Worm (Caenorhabditis elegans): Measurements from ENCODE around the gene C50B8.5.

C50B8.5 gene

ce11 chrV:13580696-13581095, at the start of gene C50B8.5:
Gene C50B8.5 (plus strand): TSS chrV:13580968.
- no peak for TF ChIP-seq tab-1 (GFP tag; IDR thresholded peaks at IDR 0.05)
- no peak for TF ChIP-seq klf-2 (GFP tag; conservative IDR thresholded peaks at IDR 0.05)
- no peak for TF ChIP-seq cog-1 (tag; optimal IDR thresholded peaks at IDR 0.05)
- TF ChIP-seq ztf-23 (GFP tag; IDR thresholded peaks at IDR 0.05), result no peak
- TF ChIP-seq med-1 (GFP tag; optimal IDR thresholded peaks at IDR 0.05; ENCODE audit: insufficient read depth), result no peak
- TF ChIP-seq flt-1 (GFP tag; IDR thresholded peaks at IDR 0.05), result no peak
- no peak for TF ChIP-seq ztf-29 (GFP tag; IDR thresholded peaks at IDR 0.05)
- no peak for TF ChIP-seq T22C8.4 (GFP tag; IDR thresholded peaks at IDR 0.05)
- no peak for TF ChIP-seq ref-1 (GFP tag; conservative IDR thresholded peaks at IDR 0.05)

- TF ChIP-seq tab-1 (GFP tag; IDR thresholded peaks at IDR 0.05) (no peak), T22C8.4 (GFP tag; IDR thresholded peaks at IDR 0.05) (no peak), cog-1 (tag; optimal IDR thresholded peaks at IDR 0.05) (no peak), ref-1 (GFP tag; conservative IDR thresholded peaks at IDR 0.05) (no peak), med-1 (GFP tag; optimal IDR thresholded peaks at IDR 0.05; ENCODE audit: insufficient read depth) (no peak), flt-1 (GFP tag; IDR thresholded peaks at IDR 0.05) (no peak), ztf-29 (GFP tag; IDR thresholded peaks at IDR 0.05) (no peak), klf-2 (GFP tag; conservative IDR thresholded peaks at IDR 0.05) (no peak), ztf-23 (GFP tag; IDR thresholded peaks at IDR 0.05) (no peak)
These were observed 48.3 kb upstream of the C50B8.5 start for ce11 chrV:13532469-13532868.

ce11 chrV:13536058-13536579, 44.6 kb upstream of the C50B8.5 start, which contains the start of gene frpr-5:
Gene frpr-5 (minus strand): TSS chrV:13536108.
- TF ChIP-seq tab-1 (GFP tag; IDR thresholded peaks at IDR 0.05), result no peak
- no peak for TF ChIP-seq ref-1 (GFP tag; conservative IDR thresholded peaks at IDR 0.05)
- no peak for TF ChIP-seq T22C8.4 (GFP tag; IDR thresholded peaks at IDR 0.05)
- TF ChIP-seq ztf-29 (GFP tag; IDR thresholded peaks at IDR 0.05), result no peak
- TF ChIP-seq cog-1 (tag; optimal IDR thresholded peaks at IDR 0.05), result no peak
- no peak for TF ChIP-seq klf-2 (GFP tag; conservative IDR thresholded peaks at IDR 0.05)
- no peak for TF ChIP-seq flt-1 (GFP tag; IDR thresholded peaks at IDR 0.05)
- TF ChIP-seq med-1 (GFP tag; optimal IDR thresholded peaks at IDR 0.05; ENCODE audit: insufficient read depth), result no peak

ce11 chrV:13551601-13552000, 29.2 kb upstream of the C50B8.5 start, which contains the start of the genes C56A3.4 and C56A3.5:
Gene C56A3.4 (minus strand): TSS chrV:13551754.
Gene C56A3.5 (plus strand): TSS chrV:13551967.
- TF ChIP-seq tab-1 (GFP tag; IDR thresholded peaks at IDR 0.05), result no peak
- TF ChIP-seq cog-1 (tag; optimal IDR thresholded peaks at IDR 0.05), result no peak
- TF ChIP-seq ztf-23 (GFP tag; IDR thresholded peaks at IDR 0.05), result no peak
- no peak for TF ChIP-seq T22C8.4 (GFP tag; IDR thresholded peaks at IDR 0.05)
- TF ChIP-seq klf-2 (GFP tag; conservative IDR thresholded peaks at IDR 0.05), result no peak
- no peak for TF ChIP-seq ztf-29 (GFP tag; IDR thresholded peaks at IDR 0.05)
- no peak for TF ChIP-seq flt-1 (GFP tag; IDR thresholded peaks at IDR 0.05)
- no peak for TF ChIP-seq ref-1 (GFP tag; conservative IDR thresholded peaks at IDR 0.05)
- no peak for TF ChIP-seq med-1 (GFP tag; optimal IDR thresholded peaks at IDR 0.05; ENCODE audit: insufficient read depth)

- TF ChIP-seq flt-1 (GFP tag; IDR thresholded peaks at IDR 0.05) (no peak), med-1 (GFP tag; optimal IDR thresholded peaks at IDR 0.05; ENCODE audit: insufficient read depth) (no peak), cog-1 (tag; optimal IDR thresholded peaks at IDR 0.05) (no peak), ztf-23 (GFP tag; IDR thresholded peaks at IDR 0.05) (no peak), ref-1 (GFP tag; conservative IDR thresholded peaks at IDR 0.05) (no peak), T22C8.4 (GFP tag; IDR thresholded peaks at IDR 0.05) (no peak), ztf-29 (GFP tag; IDR thresholded peaks at IDR 0.05) (no peak), tab-1 (GFP tag; IDR thresholded peaks at IDR 0.05) (no peak)
These were observed 24.5 kb upstream of the C50B8.5 start, which contains the start of gene C56A3.6 for ce11 chrV:13556297-13556696. Gene C56A3.6 (minus strand): TSS chrV:13556397.

- TF ChIP-seq klf-2 (GFP tag; conservative IDR thresholded peaks at IDR 0.05), result peak; percentile 56; the same call in 1 of the 2 replicates
- TF ChIP-seq cog-1 (tag; optimal IDR thresholded peaks at IDR 0.05), result peak; percentile 3
- TF ChIP-seq T22C8.4 (GFP tag; IDR thresholded peaks at IDR 0.05), result no peak
- TF ChIP-seq tab-1 (GFP tag; IDR thresholded peaks at IDR 0.05), result no peak
- peak; percentile 73 for TF ChIP-seq ztf-23 (GFP tag; IDR thresholded peaks at IDR 0.05)
- TF ChIP-seq flt-1 (GFP tag; IDR thresholded peaks at IDR 0.05), result peak; percentile 87
- no peak for TF ChIP-seq med-1 (GFP tag; optimal IDR thresholded peaks at IDR 0.05; ENCODE audit: insufficient read depth)
These were observed 24.0 kb upstream of the C50B8.5 start, which contains the start of gene cav-2 for ce11 chrV:13556746-13557145. Gene cav-2 (plus strand): TSS chrV:13557104.

- TF ChIP-seq med-1 (GFP tag; optimal IDR thresholded peaks at IDR 0.05; ENCODE audit: insufficient read depth), result no peak
- TF ChIP-seq cog-1 (tag; optimal IDR thresholded peaks at IDR 0.05), result no peak
- TF ChIP-seq ztf-29 (GFP tag; IDR thresholded peaks at IDR 0.05), result no peak
- TF ChIP-seq klf-2 (GFP tag; conservative IDR thresholded peaks at IDR 0.05), result no peak
These were observed 20.8 kb upstream of the C50B8.5 start, which contains the start of gene C56A3.8 for ce11 chrV:13559978-13560377. Gene C56A3.8 (plus strand): TSS chrV:13560278.

- TF ChIP-seq ref-1 (GFP tag; conservative IDR thresholded peaks at IDR 0.05), result no peak
- no peak for TF ChIP-seq cog-1 (tag; optimal IDR thresholded peaks at IDR 0.05)
- no peak for TF ChIP-seq T22C8.4 (GFP tag; IDR thresholded peaks at IDR 0.05)
- no peak for TF ChIP-seq ztf-29 (GFP tag; IDR thresholded peaks at IDR 0.05)
- no peak for TF ChIP-seq tab-1 (GFP tag; IDR thresholded peaks at IDR 0.05)
- no peak for TF ChIP-seq klf-2 (GFP tag; conservative IDR thresholded peaks at IDR 0.05)
- TF ChIP-seq ztf-23 (GFP tag; IDR thresholded peaks at IDR 0.05), result no peak
- no peak for TF ChIP-seq flt-1 (GFP tag; IDR thresholded peaks at IDR 0.05)
- TF ChIP-seq med-1 (GFP tag; optimal IDR thresholded peaks at IDR 0.05; ENCODE audit: insufficient read depth), result no peak
These were observed 18.0 kb upstream of the C50B8.5 start for ce11 chrV:13562748-13563147.

ce11 chrV:13563841-13564240, 16.9 kb upstream of the C50B8.5 start, which contains the start of gene grl-17:
Gene grl-17 (minus strand): TSS chrV:13563941.
- no peak for TF ChIP-seq flt-1 (GFP tag; IDR thresholded peaks at IDR 0.05)
- TF ChIP-seq ztf-29 (GFP tag; IDR thresholded peaks at IDR 0.05), result no peak
- TF ChIP-seq klf-2 (GFP tag; conservative IDR thresholded peaks at IDR 0.05), result no peak
- TF ChIP-seq tab-1 (GFP tag; IDR thresholded peaks at IDR 0.05), result no peak
- TF ChIP-seq med-1 (GFP tag; optimal IDR thresholded peaks at IDR 0.05; ENCODE audit: insufficient read depth), result no peak
- no peak for TF ChIP-seq ref-1 (GFP tag; conservative IDR thresholded peaks at IDR 0.05)
- no peak for TF ChIP-seq ztf-23 (GFP tag; IDR thresholded peaks at IDR 0.05)
- TF ChIP-seq T22C8.4 (GFP tag; IDR thresholded peaks at IDR 0.05), result no peak
- TF ChIP-seq cog-1 (tag; optimal IDR thresholded peaks at IDR 0.05), result no peak
